Worm (Caenorhabditis elegans) whole organism, L3 larva: ENCODE results near the gene pld-1.

ENCODE experiments used
- ama-1 ChIP-seq: fragments of 150-350 bp; optimal IDR thresholded peaks from 2 replicates; lab custom pipeline; 2018
- ceh-82 ChIP-seq: fragments of 150-350 bp; optimal IDR thresholded peaks from 2 replicates; lab custom pipeline; 2014; ENCODE audit warnings: missing biosample characterization, missing genetic modification characterization
- egl-27 ChIP-seq: sonication (generic microtip); optimal IDR thresholded peaks from 4 replicates; lab custom pipeline; 2017; ENCODE audit warnings: missing biosample characterization, missing genetic modification reagents, missing genetic modification characterization
- fkh-10 ChIP-seq: sonication (generic microtip); optimal IDR thresholded peaks from 2 replicates; lab custom pipeline; 2017; ENCODE audit warnings: missing biosample characterization, missing genetic modification reagents, missing genetic modification characterization
- mdl-1 ChIP-seq: fragments of 150-350 bp; optimal IDR thresholded peaks from 2 replicates; lab custom pipeline; 2014; ENCODE audit warnings: missing biosample characterization, missing genetic modification characterization
- nfya-1 ChIP-seq: sonication (generic microtip); optimal IDR thresholded peaks from 2 replicates; lab custom pipeline; 2017; ENCODE audit warnings: missing genetic modification characterization, mild to moderate bottlenecking, missing compliant biosample characterization, antibody characterized with exemption, moderate library complexity; ENCODE audit not compliant: insufficient read depth
- nhr-76 ChIP-seq: fragments of 150-350 bp; sonication (generic microtip); optimal IDR thresholded peaks from 5 replicates; lab custom pipeline; 2014; ENCODE audit warnings: missing biosample characterization, missing genetic modification characterization
- pha-4 ChIP-seq: fragments of 150-350 bp; optimal IDR thresholded peaks from 2 replicates; lab custom pipeline; 2014; ENCODE audit warnings: missing biosample characterization, missing genetic modification reagents, missing genetic modification characterization
- pqm-1 ChIP-seq: fragments of 150-350 bp; optimal IDR thresholded peaks from 2 replicates; lab custom pipeline; 2017; ENCODE audit warnings: missing biosample characterization, missing genetic modification characterization, inconsistent platforms
- unc-62 ChIP-seq: fragments of 150-350 bp; sonication (generic microtip); optimal IDR thresholded peaks from 4 replicates; lab custom pipeline; 2014; ENCODE audit warnings: missing biosample characterization, missing genetic modification reagents, missing genetic modification characterization
- ztf-4 ChIP-seq: fragments of 150-350 bp; optimal IDR thresholded peaks from 2 replicates; lab custom pipeline; 2014; ENCODE audit warnings: missing biosample characterization, missing genetic modification characterization

DNA sequence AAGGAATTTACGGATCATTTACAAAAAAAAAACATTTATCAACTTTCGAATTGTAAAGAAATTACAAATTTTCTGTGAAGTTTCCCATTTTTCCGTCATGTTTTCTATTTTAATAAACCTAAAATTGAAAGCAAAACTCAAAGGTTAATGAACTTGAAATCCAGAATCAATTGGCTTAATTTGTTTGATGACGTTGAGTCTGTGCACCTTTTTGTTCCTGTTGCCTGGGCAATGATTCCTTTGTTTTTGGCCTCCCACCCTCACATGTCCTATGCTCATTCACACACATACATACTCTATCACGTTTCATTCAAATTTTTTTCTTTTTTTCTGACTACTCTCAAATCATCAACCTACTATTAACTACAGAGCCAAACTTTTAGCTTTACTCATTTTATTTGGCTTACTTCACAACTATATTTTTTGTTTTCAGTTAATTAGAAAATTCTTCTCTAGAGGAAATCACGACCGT lies 44.8 kb upstream of the pld-1 start, which contains the start of gene F58A6.2:
- no peak for TF ChIP-seq pha-4 (tag; lab: Kevin White, UChicago)
- TF ChIP-seq fkh-10 (GFP tag; lab: Kevin White, UChicago): no peak
- no peak for TF ChIP-seq pqm-1 (tag; lab: Kevin White, UChicago)
- no peak for TF ChIP-seq ama-1 (lab: Kevin White, UChicago)
- TF ChIP-seq ceh-82: no peak
- no peak for TF ChIP-seq ztf-4 (tag; lab: Kevin White, UChicago)
- TF ChIP-seq egl-27 (tag; lab: Kevin White, UChicago): no peak
- no peak for TF ChIP-seq nhr-76 (tag; lab: Kevin White, UChicago)
- no peak for TF ChIP-seq nfya-1
- TF ChIP-seq unc-62 (GFP tag; lab: Kevin White, UChicago): no peak
- TF ChIP-seq mdl-1 (tag; lab: Kevin White, UChicago): no peak
